Worm (Caenorhabditis elegans) whole organism, L4 larva: ENCODE measurements around the gene lin-26.

ENCODE experiments used
- F26F4.8 ChIP-seq: fragments of 200-800 bp; sonication (Bioruptor generic); conservative IDR thresholded peaks from 2 replicates; pipeline ENCODE4 v1.3.6; 2022; ENCODE audit warnings: missing genetic modification characterization, missing compliant biosample characterization
- F44E2.7 ChIP-seq: fragments of 200-800 bp; sonication (Bioruptor generic); IDR thresholded peaks from 2 replicates; pipeline ENCODE4 v2.1.2; 2022; ENCODE audit warnings: missing genetic modification characterization, missing compliant biosample characterization
- F49E8.2 ChIP-seq: sonication (generic microtip); optimal IDR thresholded peaks from 2 replicates; lab custom pipeline; 2016; ENCODE audit warnings: missing compliant biosample characterization, mild to moderate bottlenecking, missing genetic modification characterization, borderline replicate concordance
- Y105C5A.15 ChIP-seq: fragments of 200-800 bp; sonication (Bioruptor generic); IDR thresholded peaks from 2 replicates; pipeline ENCODE4 v1.3.6; 2022; ENCODE audit warnings: missing genetic modification characterization, missing compliant biosample characterization
- ZK546.5 ChIP-seq, 2 experiments: sonication (generic microtip); optimal IDR thresholded peaks; 2 replicates each; lab custom pipeline; 2017; ENCODE audit warnings: missing biosample characterization in 2 of 2, missing genetic modification characterization in 2 of 2
- aha-1 ChIP-seq: fragments of 150-350 bp; peaks from one replicate; lab custom pipeline; 2014; ENCODE audit warnings: missing biosample characterization, missing genetic modification characterization
- ceh-28 ChIP-seq: fragments of 150-350 bp; optimal IDR thresholded peaks from 2 replicates; lab custom pipeline; 2014; ENCODE audit warnings: missing biosample characterization, missing genetic modification reagents, missing genetic modification characterization
- ceh-62 ChIP-seq: sonication (generic microtip); optimal IDR thresholded peaks from 2 replicates; lab custom pipeline; 2017; ENCODE audit warnings: missing biosample characterization, missing genetic modification characterization
- daf-19 ChIP-seq: fragments of 200-800 bp; sonication (Bioruptor generic); conservative IDR thresholded peaks from 2 replicates; pipeline ENCODE4 v1.3.6; 2022; ENCODE audit warnings: missing genetic modification characterization, missing compliant biosample characterization
- daf-8 ChIP-seq: fragments of 200-800 bp; sonication (Bioruptor generic); IDR thresholded peaks from 2 replicates; pipeline ENCODE4 v1.3.6; 2022; ENCODE audit warnings: missing genetic modification characterization, missing compliant biosample characterization
- dmd-8 ChIP-seq: fragments of 200-800 bp; sonication (Bioruptor generic); IDR thresholded peaks from 2 replicates; pipeline ENCODE4 v1.3.6; 2022; ENCODE audit warnings: missing genetic modification characterization, missing compliant biosample characterization
- dve-1 ChIP-seq: sonication (generic microtip); optimal IDR thresholded peaks from 2 replicates; lab custom pipeline; 2017; ENCODE audit warnings: antibody characterized with exemption, mild to moderate bottlenecking, missing genetic modification characterization, missing compliant biosample characterization; ENCODE audit not compliant: insufficient read depth
- fkh-10 ChIP-seq: fragments of 150-350 bp; optimal IDR thresholded peaks from 2 replicates; lab custom pipeline; 2014; ENCODE audit warnings: missing biosample characterization, missing genetic modification reagents, missing genetic modification characterization
- fos-1 ChIP-seq: fragments of 150-350 bp; optimal IDR thresholded peaks from 2 replicates; lab custom pipeline; 2014; ENCODE audit warnings: missing biosample characterization, missing genetic modification characterization
- gei-8 ChIP-seq: fragments of 200-800 bp; sonication (Bioruptor generic); optimal IDR thresholded peaks from 2 replicates; lab custom pipeline; 2018; ENCODE audit warnings: mild to moderate bottlenecking, missing genetic modification characterization, missing compliant biosample characterization
- hif-1 ChIP-seq, 2 experiments: sonication (generic microtip); optimal IDR thresholded peaks; 2 replicates each; lab custom pipeline; 2016 to 2017; ENCODE audit warnings: missing compliant biosample characterization in 2 of 2, missing genetic modification characterization in 2 of 2, missing genetic modification reagents in 2 of 2, missing genotype in 2 of 2, mild to moderate bottlenecking in 1 of 2
- hlh-11 ChIP-seq: fragments of 200-800 bp; sonication (Bioruptor generic); optimal IDR thresholded peaks from 2 replicates; lab custom pipeline; 2018; ENCODE audit warnings: mild to moderate bottlenecking, missing genetic modification characterization, missing compliant biosample characterization
- hlh-30 ChIP-seq: sonication (generic microtip); optimal IDR thresholded peaks from 2 replicates; lab custom pipeline; 2017; ENCODE audit warnings: antibody characterized with exemption, mild to moderate bottlenecking, missing genetic modification characterization, missing compliant biosample characterization; ENCODE audit not compliant: insufficient read depth
- lin-13 ChIP-seq: fragments of 150-350 bp; optimal IDR thresholded peaks from 2 replicates; lab custom pipeline; 2014; ENCODE audit warnings: missing biosample characterization, missing genetic modification reagents, missing genetic modification characterization
- lin-39 ChIP-seq: fragments of 150-350 bp; optimal IDR thresholded peaks from 2 replicates; lab custom pipeline; 2014; ENCODE audit warnings: missing biosample characterization, missing genetic modification reagents, missing genetic modification characterization
- madf-5 ChIP-seq, 2 experiments: fragments of 200-800 bp; sonication (Bioruptor generic); IDR thresholded peaks; 2 replicates each; pipeline ENCODE4 v1.3.6; 2022; ENCODE audit warnings: missing compliant biosample characterization in 2 of 2, missing genetic modification characterization in 2 of 2
- mdt-29 ChIP-seq: fragments of 200-800 bp; sonication (Bioruptor generic); IDR thresholded peaks from 2 replicates; pipeline ENCODE4 v1.3.6; 2022; ENCODE audit warnings: missing genetic modification reagents, missing genetic modification characterization, missing compliant biosample characterization
- mep-1 ChIP-seq: fragments of 150-350 bp; sonication (generic microtip); optimal IDR thresholded peaks from 3 replicates; lab custom pipeline; 2014; ENCODE audit warnings: missing biosample characterization, missing genetic modification characterization
- nhr-11 ChIP-seq: fragments of 150-350 bp; optimal IDR thresholded peaks from 2 replicates; lab custom pipeline; 2014; ENCODE audit warnings: missing biosample characterization, missing genetic modification characterization
- nhr-111 ChIP-seq: fragments of 200-800 bp; sonication (Bioruptor generic); optimal IDR thresholded peaks from 2 replicates; lab custom pipeline; 2018; ENCODE audit warnings: mild to moderate bottlenecking, missing genetic modification characterization, missing compliant biosample characterization
- nhr-25 ChIP-seq: sonication (generic microtip); optimal IDR thresholded peaks from 2 replicates; lab custom pipeline; 2017; ENCODE audit warnings: missing genetic modification characterization, mild to moderate bottlenecking, missing compliant biosample characterization, antibody characterized with exemption, moderate library complexity, borderline replicate concordance; ENCODE audit not compliant: insufficient read depth
- nhr-28 ChIP-seq: fragments of 150-350 bp; optimal IDR thresholded peaks from 2 replicates; lab custom pipeline; 2014; ENCODE audit warnings: missing biosample characterization, missing genetic modification characterization
- nhr-48 ChIP-seq: sonication (generic microtip); optimal IDR thresholded peaks from 2 replicates; lab custom pipeline; 2016; ENCODE audit warnings: mild to moderate bottlenecking, missing genetic modification characterization, missing compliant biosample characterization
- nhr-6 ChIP-seq: fragments of 150-350 bp; optimal IDR thresholded peaks from 2 replicates; lab custom pipeline; 2014; ENCODE audit warnings: missing biosample characterization, missing genetic modification characterization
- nhr-76 ChIP-seq: fragments of 150-350 bp; optimal IDR thresholded peaks from 2 replicates; lab custom pipeline; 2014; ENCODE audit warnings: missing biosample characterization, missing genetic modification characterization
- php-3 ChIP-seq: fragments of 200-800 bp; sonication (Bioruptor generic); IDR thresholded peaks from 2 replicates; pipeline ENCODE4 v1.3.6; 2022; ENCODE audit warnings: missing genetic modification reagents, missing genetic modification characterization, missing compliant biosample characterization
- pqm-1 ChIP-seq: sonication (generic microtip); optimal IDR thresholded peaks from 2 replicates; lab custom pipeline; 2017; ENCODE audit warnings: missing biosample characterization, missing genetic modification characterization
- sdz-12 ChIP-seq: fragments of 200-800 bp; sonication (Bioruptor generic); optimal IDR thresholded peaks from 2 replicates; lab custom pipeline; 2018; ENCODE audit warnings: mild to moderate bottlenecking, missing genetic modification characterization, missing compliant biosample characterization
- set-16 ChIP-seq: fragments of 200-800 bp; sonication (Bioruptor generic); IDR thresholded peaks from 2 replicates; pipeline ENCODE4 v1.3.6; 2022; ENCODE audit warnings: missing genetic modification reagents, missing genetic modification characterization, missing compliant biosample characterization
- tag-97 ChIP-seq: fragments of 200-800 bp; sonication (Bioruptor generic); IDR thresholded peaks from 2 replicates; pipeline ENCODE4 v1.3.6; 2022; ENCODE audit warnings: missing genetic modification characterization, missing compliant biosample characterization
- tra-1 ChIP-seq: fragments of 200-800 bp; sonication (Bioruptor generic); IDR thresholded peaks from 2 replicates; pipeline ENCODE4 v1.3.6; 2022; ENCODE audit warnings: missing genetic modification reagents, missing genetic modification characterization, missing compliant biosample characterization
- unc-39 ChIP-seq: sonication (generic microtip); optimal IDR thresholded peaks from 2 replicates; lab custom pipeline; 2017; ENCODE audit warnings: missing biosample characterization, missing genetic modification characterization
- unc-62 ChIP-seq, 3 experiments: fragments of 150-350 bp in 1 of 3; sonication (generic microtip); optimal IDR thresholded peaks in 2 of 3; peaks in 1 of 3; 1 replicate in 1 of 3; 2 replicates in 2 of 3; lab custom pipeline; 2014 to 2017; ENCODE audit warnings: missing biosample characterization in 3 of 3, missing genetic modification characterization in 3 of 3, missing genetic modification reagents in 3 of 3, missing genotype in 1 of 3
- zfp-3 ChIP-seq: fragments of 200-800 bp; sonication (Bioruptor generic); conservative IDR thresholded peaks from 2 replicates; pipeline ENCODE4 v1.3.6; 2022; ENCODE audit warnings: missing genetic modification reagents, missing genetic modification characterization, missing compliant biosample characterization
- zip-11 ChIP-seq: fragments of 200-800 bp; sonication (Bioruptor generic); IDR thresholded peaks from 2 replicates; pipeline ENCODE4 v1.3.6; 2022; ENCODE audit warnings: missing genetic modification characterization, missing compliant biosample characterization
- zip-2 ChIP-seq: fragments of 150-350 bp; optimal IDR thresholded peaks from 2 replicates; lab custom pipeline; 2014; ENCODE audit warnings: missing biosample characterization, missing genetic modification characterization
- ztf-11 ChIP-seq: fragments of 150-350 bp; optimal IDR thresholded peaks from 2 replicates; lab custom pipeline; 2014; ENCODE audit warnings: missing biosample characterization, missing genetic modification characterization

lin-26 gene

DNA sequence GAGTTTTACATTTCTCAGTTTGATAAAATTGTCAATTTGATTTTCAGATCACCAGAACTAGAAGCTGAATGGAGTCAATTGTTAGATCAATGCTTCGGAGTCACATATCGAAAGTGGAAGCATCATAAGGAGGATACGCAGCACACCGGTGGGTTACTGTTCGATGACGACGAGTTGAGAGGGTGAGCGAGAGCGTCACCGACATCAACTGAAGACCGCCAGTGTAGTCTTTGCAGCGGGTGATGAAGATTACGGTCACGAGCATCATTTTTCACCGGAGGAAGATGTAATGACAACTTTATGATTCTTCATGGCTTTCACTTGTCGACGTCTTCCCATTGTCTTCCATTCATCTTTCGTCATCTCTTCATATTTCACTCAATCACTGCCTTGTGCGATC, at the start of gene lin-26:
Gene lin-26 (plus strand): TSS at position 301 of the 400 bp plus-strand sequence.
- TF ChIP-seq daf-19, result no peak
- TF ChIP-seq mep-1, result no peak
- TF ChIP-seq ceh-28 (tag; lab: Kevin White, UChicago), result no peak
- TF ChIP-seq ceh-62 (tag; lab: Kevin White, UChicago), result no peak
- peak in 1 of 2 experiments; percentile 86 for TF ChIP-seq unc-62 (GFP tag; optimal IDR thresholded peaks at IDR 0.05 in 1 of 2; lab: Kevin White, UChicago)
- TF ChIP-seq unc-62 (tag; optimal IDR thresholded peaks at IDR 0.05; lab: Kevin White, UChicago), result no peak
- TF ChIP-seq unc-39 (tag; lab: Kevin White, UChicago), result no peak
- TF ChIP-seq dmd-8 (GFP tag; lab: Robert Waterston, UW), result no peak
- TF ChIP-seq tag-97, result no peak
- TF ChIP-seq zip-2 (tag; lab: Kevin White, UChicago), result no peak
- TF ChIP-seq ZK546.5 (tag; optimal IDR thresholded peaks at IDR 0.05; lab: Kevin White, UChicago), result no peak
- TF ChIP-seq gei-8 (GFP tag; lab: Kevin White, UChicago), result no peak
- peak; percentile 12 for TF ChIP-seq hlh-30 (tag; lab: Kevin White, UChicago)
- no peak for TF ChIP-seq ztf-11 (tag; lab: Kevin White, UChicago)

DNA sequence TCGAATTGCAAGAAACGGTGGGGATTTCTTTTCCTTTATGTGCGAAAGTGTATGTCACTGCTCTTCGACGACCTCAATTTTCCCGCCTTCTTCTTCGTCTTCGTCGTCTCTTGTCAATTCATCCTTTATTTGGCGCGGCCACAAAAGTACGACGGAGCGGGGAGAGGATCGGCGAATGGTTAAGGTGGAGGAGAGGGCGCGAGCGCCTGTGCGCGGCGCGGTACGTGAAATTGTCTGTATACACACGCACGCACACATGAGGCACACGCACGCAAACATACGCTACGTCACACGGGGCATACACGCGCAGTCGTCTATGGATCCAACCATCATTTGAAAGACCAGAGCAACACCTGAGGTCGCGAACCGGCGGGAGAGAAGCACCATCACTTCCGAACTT, 46.7 kb upstream of the lin-26 start:
- TF ChIP-seq F44E2.7 (0 out of 2 replicates have a peak, but pooled peaks have one; percentile 76), fos-1 (tag; lab: Kevin White, UChicago) (no peak), zfp-3 (GFP tag; lab: Robert Waterston, UW) (no peak), hlh-30 (tag; lab: Kevin White, UChicago) (peak; percentile 43), daf-8 (GFP tag; lab: Robert Waterston, UW) (no peak), daf-19 (no peak), nhr-25 (no peak), nhr-6 (tag; lab: Kevin White, UChicago) (no peak), zip-11 (GFP tag; lab: Robert Waterston, UW) (no peak), nhr-76 (tag; lab: Kevin White, UChicago) (no peak), lin-39 (tag; lab: Kevin White, UChicago) (no peak), hif-1 (tag; optimal IDR thresholded peaks at IDR 0.05; lab: Kevin White, UChicago) (no peak), lin-13 (GFP tag; lab: Kevin White, UChicago) (no peak), unc-39 (tag; lab: Kevin White, UChicago) (no peak), madf-5 (GFP tag; IDR thresholded peaks at IDR 0.05; lab: Robert Waterston, UW) (no peak), dve-1 (tag; lab: Kevin White, UChicago) (no peak), ztf-11 (tag; lab: Kevin White, UChicago) (no peak), F49E8.2 (tag; lab: Kevin White, UChicago) (no peak), Y105C5A.15 (GFP tag; lab: Robert Waterston, UW) (no peak), pqm-1 (no peak), nhr-48 (tag; lab: Kevin White, UChicago) (no peak), gei-8 (GFP tag; lab: Kevin White, UChicago) (no peak), tra-1 (GFP tag; lab: Robert Waterston, UW) (no peak), fkh-10 (GFP tag; lab: Kevin White, UChicago) (no peak), hlh-11 (tag; lab: Kevin White, UChicago) (no peak), set-16 (peak; percentile 57), nhr-111 (GFP tag; lab: Kevin White, UChicago) (no peak), nhr-11 (tag; lab: Kevin White, UChicago) (no peak), ZK546.5 (tag; optimal IDR thresholded peaks at IDR 0.05; lab: Kevin White, UChicago) (no peak), php-3 (0 out of 2 replicates have a peak, but pooled peaks have one; percentile 13), mdt-29 (GFP tag; lab: Robert Waterston, UW) (no peak), F26F4.8 (0 out of 2 replicates have a peak, but pooled peaks have one; percentile 20), tag-97 (no peak), nhr-28 (tag; lab: Kevin White, UChicago) (no peak), aha-1 (tag; lab: Kevin White, UChicago) (peak; percentile 11), sdz-12 (GFP tag; lab: Kevin White, UChicago) (no peak)
- TF ChIP-seq, all 104 proteins: peak for 6
